Worm (Caenorhabditis elegans) whole organism, L4 larva: ENCODE data around the gene nhr-161.

Experiments
- D1046.2 ChIP-seq: fragments of 200-800 bp; sonication (Bioruptor generic); IDR thresholded peaks from 2 replicates; pipeline ENCODE4 v1.3.6; 2022; ENCODE audit warnings: missing genetic modification characterization, missing compliant biosample characterization
- F26F4.8 ChIP-seq: fragments of 200-800 bp; sonication (Bioruptor generic); conservative IDR thresholded peaks from 2 replicates; pipeline ENCODE4 v1.3.6; 2022; ENCODE audit warnings: missing genetic modification characterization, missing compliant biosample characterization
- T20F7.1 ChIP-seq: fragments of 200-800 bp; sonication (Bioruptor generic); optimal IDR thresholded peaks from 2 replicates; lab custom pipeline; 2018; ENCODE audit warnings: mild to moderate bottlenecking, missing genetic modification characterization, missing compliant biosample characterization
- Y75B8A.6 ChIP-seq: fragments of 200-800 bp; sonication (Bioruptor generic); IDR thresholded peaks from 2 replicates; pipeline ENCODE4 v1.3.6; 2022; ENCODE audit warnings: missing genetic modification reagents, missing genetic modification characterization, missing compliant biosample characterization
- ZK337.2 ChIP-seq: fragments of 200-800 bp; sonication (Bioruptor generic); IDR thresholded peaks from 2 replicates; pipeline ENCODE4 v1.3.6; 2022; ENCODE audit warnings: missing genetic modification reagents, missing genetic modification characterization, missing compliant biosample characterization
- ZK546.5 ChIP-seq, 2 experiments: sonication (generic microtip); optimal IDR thresholded peaks; 2 replicates each; lab custom pipeline; 2017; ENCODE audit warnings: missing biosample characterization in 2 of 2, missing genetic modification characterization in 2 of 2
- ceh-20 ChIP-seq: fragments of 200-800 bp; sonication (Bioruptor generic); IDR thresholded peaks from 2 replicates; pipeline ENCODE4 v1.3.6; 2022; ENCODE audit warnings: missing genetic modification reagents, missing genetic modification characterization, missing compliant biosample characterization
- ceh-44 ChIP-seq: fragments of 200-800 bp; sonication (Bioruptor generic); IDR thresholded peaks from 2 replicates; pipeline ENCODE4 v1.3.6; 2022; ENCODE audit warnings: missing genetic modification reagents, missing genetic modification characterization, missing compliant biosample characterization
- ctbp-1 ChIP-seq: fragments of 200-800 bp; sonication (Bioruptor generic); IDR thresholded peaks from 2 replicates; pipeline ENCODE4 v1.3.6; 2022; ENCODE audit warnings: missing genetic modification reagents, missing genetic modification characterization, missing compliant biosample characterization
- daf-16 ChIP-seq, 3 experiments: sonication (generic microtip); optimal IDR thresholded peaks; 2 replicates each; lab custom pipeline; 2016 to 2017; ENCODE audit warnings: missing genetic modification characterization in 3 of 3, missing genetic modification reagents in 3 of 3, mild to moderate bottlenecking in 2 of 3, missing compliant biosample characterization in 2 of 3, missing biosample characterization in 1 of 3, moderate library complexity in 1 of 3
- dmd-9 ChIP-seq: fragments of 200-800 bp; sonication (Bioruptor generic); IDR thresholded peaks from 2 replicates; pipeline ENCODE4 v1.3.6; 2022; ENCODE audit warnings: missing genetic modification reagents, missing genetic modification characterization, missing compliant biosample characterization
- duxl-1 ChIP-seq: sonication (generic microtip); optimal IDR thresholded peaks from 2 replicates; lab custom pipeline; 2016; ENCODE audit warnings: mild to moderate bottlenecking, missing genetic modification characterization, moderate library complexity, missing compliant biosample characterization; ENCODE audit not compliant: poor library complexity
- egl-43 ChIP-seq: fragments of 200-800 bp; sonication (Bioruptor generic); IDR thresholded peaks from 2 replicates; pipeline ENCODE4 v1.3.6; 2022; ENCODE audit warnings: missing genetic modification reagents, missing genetic modification characterization, missing compliant biosample characterization
- fos-1 ChIP-seq: fragments of 150-350 bp; optimal IDR thresholded peaks from 2 replicates; lab custom pipeline; 2014; ENCODE audit warnings: missing biosample characterization, missing genetic modification characterization
- lin-15B ChIP-seq: fragments of 150-350 bp; sonication (generic microtip); optimal IDR thresholded peaks from 3 replicates; lab custom pipeline; 2014; ENCODE audit warnings: missing biosample characterization, missing genetic modification characterization
- lin-29 ChIP-seq: fragments of 200-800 bp; sonication (Bioruptor generic); IDR thresholded peaks from 2 replicates; pipeline ENCODE4 v1.3.6; 2022; ENCODE audit warnings: missing genetic modification reagents, missing genetic modification characterization, missing compliant biosample characterization
- lin-38 ChIP-seq: fragments of 200-800 bp; sonication (Bioruptor generic); IDR thresholded peaks from 2 replicates; pipeline ENCODE4 v1.3.6; 2022; ENCODE audit warnings: missing genetic modification reagents, missing genetic modification characterization, missing compliant biosample characterization
- lin-39 ChIP-seq: fragments of 150-350 bp; optimal IDR thresholded peaks from 2 replicates; lab custom pipeline; 2014; ENCODE audit warnings: missing biosample characterization, missing genetic modification reagents, missing genetic modification characterization
- lir-3 ChIP-seq: sonication (generic microtip); optimal IDR thresholded peaks from 2 replicates; lab custom pipeline; 2016; ENCODE audit warnings: mild to moderate bottlenecking, missing genetic modification characterization, missing compliant biosample characterization
- mdl-1 ChIP-seq, 2 experiments: fragments of 150-350 bp in 1 of 2; sonication (generic microtip) in 1 of 2; optimal IDR thresholded peaks; 2 replicates each; lab custom pipeline; 2014 to 2017; ENCODE audit warnings: missing biosample characterization in 2 of 2, missing genetic modification characterization in 2 of 2
- mdt-29 ChIP-seq: fragments of 200-800 bp; sonication (Bioruptor generic); IDR thresholded peaks from 2 replicates; pipeline ENCODE4 v1.3.6; 2022; ENCODE audit warnings: missing genetic modification reagents, missing genetic modification characterization, missing compliant biosample characterization
- nhr-111 ChIP-seq: fragments of 200-800 bp; sonication (Bioruptor generic); optimal IDR thresholded peaks from 2 replicates; lab custom pipeline; 2018; ENCODE audit warnings: mild to moderate bottlenecking, missing genetic modification characterization, missing compliant biosample characterization
- nhr-237 ChIP-seq: sonication (generic microtip); optimal IDR thresholded peaks from 2 replicates; lab custom pipeline; 2017; ENCODE audit warnings: missing biosample characterization, missing genetic modification characterization
- nhr-28 ChIP-seq: fragments of 150-350 bp; optimal IDR thresholded peaks from 2 replicates; lab custom pipeline; 2014; ENCODE audit warnings: missing biosample characterization, missing genetic modification characterization
- nhr-48 ChIP-seq: sonication (generic microtip); optimal IDR thresholded peaks from 2 replicates; lab custom pipeline; 2016; ENCODE audit warnings: mild to moderate bottlenecking, missing genetic modification characterization, missing compliant biosample characterization
- nhr-6 ChIP-seq: fragments of 150-350 bp; optimal IDR thresholded peaks from 2 replicates; lab custom pipeline; 2014; ENCODE audit warnings: missing biosample characterization, missing genetic modification characterization
- pha-4 ChIP-seq, 2 experiments: fragments of 150-350 bp in 1 of 2; fragments of 200-800 bp in 1 of 2; sonication (Bioruptor generic) in 1 of 2; IDR thresholded peaks in 1 of 2; optimal IDR thresholded peaks in 1 of 2; 2 replicates each; pipeline versions ENCODE4 v1.3.6 to Lab custom; 2014 to 2022; ENCODE audit warnings: missing genetic modification characterization in 2 of 2, missing genetic modification reagents in 2 of 2, missing biosample characterization in 1 of 2, missing compliant biosample characterization in 1 of 2
- php-3 ChIP-seq: fragments of 200-800 bp; sonication (Bioruptor generic); IDR thresholded peaks from 2 replicates; pipeline ENCODE4 v1.3.6; 2022; ENCODE audit warnings: missing genetic modification reagents, missing genetic modification characterization, missing compliant biosample characterization
- set-16 ChIP-seq: fragments of 200-800 bp; sonication (Bioruptor generic); IDR thresholded peaks from 2 replicates; pipeline ENCODE4 v1.3.6; 2022; ENCODE audit warnings: missing genetic modification reagents, missing genetic modification characterization, missing compliant biosample characterization
- spr-1 ChIP-seq: sonication (generic microtip); optimal IDR thresholded peaks from 2 replicates; lab custom pipeline; 2016; ENCODE audit warnings: mild to moderate bottlenecking, missing genetic modification characterization, missing compliant biosample characterization
- tra-1 ChIP-seq: fragments of 200-800 bp; sonication (Bioruptor generic); IDR thresholded peaks from 2 replicates; pipeline ENCODE4 v1.3.6; 2022; ENCODE audit warnings: missing genetic modification reagents, missing genetic modification characterization, missing compliant biosample characterization
- unc-130 ChIP-seq: sonication (generic microtip); optimal IDR thresholded peaks from 2 replicates; lab custom pipeline; 2016; ENCODE audit warnings: missing genetic modification reagents, missing genetic modification characterization, missing compliant biosample characterization
- unc-39 ChIP-seq: sonication (generic microtip); optimal IDR thresholded peaks from 2 replicates; lab custom pipeline; 2017; ENCODE audit warnings: missing biosample characterization, missing genetic modification characterization
- zfp-2 ChIP-seq: sonication (generic microtip); optimal IDR thresholded peaks from 2 replicates; lab custom pipeline; 2016; ENCODE audit warnings: mild to moderate bottlenecking, missing genetic modification characterization, missing compliant biosample characterization
- zip-11 ChIP-seq: fragments of 200-800 bp; sonication (Bioruptor generic); IDR thresholded peaks from 2 replicates; pipeline ENCODE4 v1.3.6; 2022; ENCODE audit warnings: missing genetic modification characterization, missing compliant biosample characterization
- zip-2 ChIP-seq: fragments of 150-350 bp; optimal IDR thresholded peaks from 2 replicates; lab custom pipeline; 2014; ENCODE audit warnings: missing biosample characterization, missing genetic modification characterization
- ztf-11 ChIP-seq: fragments of 150-350 bp; optimal IDR thresholded peaks from 2 replicates; lab custom pipeline; 2014; ENCODE audit warnings: missing biosample characterization, missing genetic modification characterization

Gene nhr-161

ce11 chrV:7017059-7017458 is 34.3 kb upstream of the nhr-161 start, which contains the start of gene srsx-32:
Gene srsx-32, plus strand, starts transcription at chrV:7017359.
- TF ChIP-seq fos-1 (no peak), spr-1 (tag; lab: Kevin White, UChicago) (no peak), unc-39 (tag; lab: Kevin White, UChicago) (no peak), F26F4.8 (GFP tag; lab: Robert Waterston, UW) (no peak), nhr-28 (no peak)
- TF ChIP-seq, all 104 proteins: peak for 0

ce11 chrV:7015872-7016271 is 33.2 kb upstream of the nhr-161 start, which contains the start of gene C33G8.13:
Gene C33G8.13, minus strand, starts transcription at chrV:7015972.
- no peak for TF ChIP-seq zip-11 (GFP tag; lab: Robert Waterston, UW)
- TF ChIP-seq mdt-29 (GFP tag; lab: Robert Waterston, UW): no peak
- TF ChIP-seq nhr-111 (GFP tag; lab: Kevin White, UChicago): no peak
- no peak for TF ChIP-seq tra-1 (GFP tag; lab: Robert Waterston, UW)
- TF ChIP-seq nhr-237 (tag; lab: Kevin White, UChicago): no peak
- TF ChIP-seq Y75B8A.6 (GFP tag; lab: Robert Waterston, UW): no peak
- no peak for TF ChIP-seq lin-38 (GFP tag; lab: Robert Waterston, UW)
- no peak for TF ChIP-seq unc-130 (GFP tag; lab: Kevin White, UChicago)
- no peak for TF ChIP-seq php-3 (GFP tag; lab: Robert Waterston, UW)
- TF ChIP-seq lin-39: no peak
- no peak for TF ChIP-seq dmd-9 (GFP tag; lab: Robert Waterston, UW)
- TF ChIP-seq ceh-20 (GFP tag; lab: Robert Waterston, UW): no peak
- no peak for TF ChIP-seq duxl-1
- no peak for TF ChIP-seq pha-4 (GFP tag; IDR thresholded peaks at IDR 0.05; lab: Robert Waterston, UW)
- no peak for TF ChIP-seq pha-4 (tag; optimal IDR thresholded peaks at IDR 0.05; lab: Kevin White, UChicago)
- TF ChIP-seq daf-16 (GFP tag; optimal IDR thresholded peaks at IDR 0.05; lab: Kevin White, UChicago): no peak
- no peak for TF ChIP-seq daf-16 (tag; optimal IDR thresholded peaks at IDR 0.05; lab: Kevin White, UChicago)
- no peak for TF ChIP-seq zip-2
- TF ChIP-seq F26F4.8 (GFP tag; lab: Robert Waterston, UW): no peak
- TF ChIP-seq nhr-48 (tag; lab: Kevin White, UChicago): no peak
- no peak for TF ChIP-seq lin-29 (GFP tag; lab: Robert Waterston, UW)
- TF ChIP-seq, all 104 proteins: peak for 0

- TF ChIP-seq zip-2 (no peak), lin-15B (tag; lab: Kevin White, UChicago) (no peak), set-16 (no peak), egl-43 (GFP tag; lab: Robert Waterston, UW) (no peak), ceh-44 (no peak), nhr-6 (tag; lab: Kevin White, UChicago) (no peak), ZK546.5 (tag; optimal IDR thresholded peaks at IDR 0.05; lab: Kevin White, UChicago) (no peak), ztf-11 (tag; lab: Kevin White, UChicago) (no peak), T20F7.1 (GFP tag; lab: Kevin White, UChicago) (no peak), ZK337.2 (no peak), lir-3 (tag; lab: Kevin White, UChicago) (no peak)
These were observed 29.9 kb upstream of the nhr-161 start, which contains the start of gene srw-127 for ce11 chrV:7012617-7013016. Gene srw-127, plus strand, starts transcription at chrV:7012917.

- TF ChIP-seq ctbp-1 (GFP tag; lab: Robert Waterston, UW): no peak
- TF ChIP-seq lin-15B (tag; lab: Kevin White, UChicago): no peak
- no peak for TF ChIP-seq unc-130 (GFP tag; lab: Kevin White, UChicago)
- no peak for TF ChIP-seq ZK337.2
- no peak for TF ChIP-seq zfp-2
- no peak for TF ChIP-seq D1046.2
- TF ChIP-seq F26F4.8 (GFP tag; lab: Robert Waterston, UW): no peak
- no peak for TF ChIP-seq mdl-1 (tag; optimal IDR thresholded peaks at IDR 0.05; lab: Kevin White, UChicago)
- no peak for TF ChIP-seq ztf-11 (tag; lab: Kevin White, UChicago)
These were observed 26.7 kb upstream of the nhr-161 start, which contains the start of gene C33G8.2 for ce11 chrV:7009461-7009860. Gene C33G8.2, plus strand, starts transcription at chrV:7009761.
